Fruit fly (Drosophila melanogaster) whole organism, embryonic: Measurements from ENCODE around the gene Syx8.

Source experiments
- CG10959 ChIP-seq: fragments of 200-800 bp; sonication (Bioruptor generic); IDR thresholded peaks from 2 replicates; pipeline ENCODE4 v1.3.6; 2022; ENCODE audit warnings: missing biosample characterization, missing genetic modification characterization
- CG10979 ChIP-seq: fragments of 200-800 bp; sonication (Bioruptor generic); optimal IDR thresholded peaks from 2 replicates; lab custom pipeline; 2018; ENCODE audit warnings: missing biosample characterization, mild to moderate bottlenecking, missing genetic modification characterization, moderate library complexity
- CG11504 ChIP-seq: fragments of 200-800 bp; sonication (Bioruptor generic); optimal IDR thresholded peaks from 3 replicates; lab custom pipeline; 2019; ENCODE audit warnings: missing biosample characterization, mild to moderate bottlenecking, missing genetic modification characterization, moderate library complexity
- CG11696 ChIP-seq: fragments of 200-800 bp; sonication (Bioruptor generic); IDR thresholded peaks from 2 replicates; pipeline ENCODE4 v1.3.6; 2022; ENCODE audit warnings: missing biosample characterization, missing genetic modification characterization
- CG12155 ChIP-seq: fragments of 200-800 bp; sonication (Bioruptor generic); optimal IDR thresholded peaks from 3 replicates; lab custom pipeline; 2016; ENCODE audit warnings: missing biosample characterization, missing genetic modification characterization
- CG13123 ChIP-seq: fragments of 200-800 bp; sonication (Bioruptor generic); optimal IDR thresholded peaks from 2 replicates; lab custom pipeline; 2016; ENCODE audit warnings: missing biosample characterization, missing genetic modification characterization
- CG13296 ChIP-seq: fragments of 200-800 bp; sonication (Bioruptor generic); optimal IDR thresholded peaks from 3 replicates; lab custom pipeline; 2018; ENCODE audit warnings: missing biosample characterization, mild to moderate bottlenecking, missing genetic modification characterization
- CG14860 ChIP-seq: fragments of 200-800 bp; sonication (Bioruptor generic); IDR thresholded peaks from 3 replicates; pipeline ENCODE4 v1.3.6; 2022; ENCODE audit warnings: missing biosample characterization, missing genetic modification characterization; ENCODE audit not compliant: partially characterized antibody
- CG15601 ChIP-seq: fragments of 200-800 bp; sonication (Bioruptor generic); optimal IDR thresholded peaks from 3 replicates; lab custom pipeline; 2019; ENCODE audit warnings: missing biosample characterization, mild to moderate bottlenecking, missing genetic modification characterization, moderate library complexity
- CG15696 ChIP-seq: fragments of 200-800 bp; sonication (Bioruptor generic); optimal IDR thresholded peaks from 2 replicates; lab custom pipeline; 2019; ENCODE audit warnings: missing biosample characterization, mild to moderate bottlenecking, missing genetic modification characterization, moderate library complexity
- CG1602 ChIP-seq: fragments of 200-800 bp; sonication (Bioruptor generic); optimal IDR thresholded peaks from 3 replicates; lab custom pipeline; 2016; ENCODE audit warnings: missing biosample characterization, missing genetic modification characterization
- CG17359 ChIP-seq: fragments of 200-800 bp; sonication (Bioruptor generic); optimal IDR thresholded peaks from 3 replicates; lab custom pipeline; 2018; ENCODE audit warnings: missing biosample characterization, mild to moderate bottlenecking, missing genetic modification characterization, moderate library complexity
- CG17912 ChIP-seq: fragments of 200-800 bp; sonication (Bioruptor generic); optimal IDR thresholded peaks from 2 replicates; lab custom pipeline; 2018; ENCODE audit warnings: missing biosample characterization, mild to moderate bottlenecking, missing genetic modification characterization
- CG18476 ChIP-seq: fragments of 200-800 bp; sonication (Bioruptor generic); optimal IDR thresholded peaks from 2 replicates; lab custom pipeline; 2016; ENCODE audit warnings: missing biosample characterization, mild to moderate bottlenecking, missing genetic modification characterization
- CG2120 ChIP-seq: fragments of 200-800 bp; sonication (Bioruptor generic); optimal IDR thresholded peaks from 3 replicates; lab custom pipeline; 2016; ENCODE audit warnings: missing biosample characterization, missing genetic modification characterization
- CG3847 ChIP-seq: fragments of 200-800 bp; sonication (Bioruptor generic); IDR thresholded peaks from 2 replicates; pipeline ENCODE4 v1.3.6; 2022; ENCODE audit warnings: missing biosample characterization, missing genetic modification characterization
- CG4404 ChIP-seq: fragments of 200-800 bp; sonication (Bioruptor generic); IDR thresholded peaks from 2 replicates; pipeline ENCODE4 v1.3.6; 2022; ENCODE audit warnings: missing biosample characterization, missing genetic modification characterization
- CG4707 ChIP-seq: fragments of 200-800 bp; sonication (Bioruptor generic); optimal IDR thresholded peaks from 2 replicates; lab custom pipeline; 2018; ENCODE audit warnings: missing biosample characterization, mild to moderate bottlenecking, missing genetic modification characterization, moderate library complexity
- CG6689 ChIP-seq: fragments of 200-800 bp; sonication (Bioruptor generic); IDR thresholded peaks from 2 replicates; pipeline ENCODE4 v1.3.6; 2022; ENCODE audit warnings: missing biosample characterization, missing genetic modification characterization
- CG8388 ChIP-seq: fragments of 200-800 bp; sonication (Bioruptor generic); optimal IDR thresholded peaks from 2 replicates; lab custom pipeline; 2019; ENCODE audit warnings: missing biosample characterization, mild to moderate bottlenecking, missing genetic modification characterization, moderate library complexity
- CG8478 ChIP-seq: fragments of >200 bp; optimal IDR thresholded peaks from 2 replicates; lab custom pipeline; 2018
- CG9437 ChIP-seq: fragments of 200-800 bp; sonication (Bioruptor generic); optimal IDR thresholded peaks from 2 replicates; lab custom pipeline; 2018; ENCODE audit warnings: missing biosample characterization, mild to moderate bottlenecking, missing genetic modification characterization
- CoRest ChIP-seq: fragments of 200-800 bp; sonication (Bioruptor generic); optimal IDR thresholded peaks from 3 replicates; lab custom pipeline; 2018; ENCODE audit warnings: missing biosample characterization, mild to moderate bottlenecking, missing genetic modification characterization, moderate library complexity
- Doc2 ChIP-seq: fragments of 200-800 bp; sonication (Bioruptor generic); IDR thresholded peaks from 2 replicates; pipeline ENCODE4 v1.3.6; 2022; ENCODE audit warnings: missing biosample characterization, missing genetic modification characterization
- Fer2 ChIP-seq: fragments of 200-800 bp; sonication (Bioruptor generic); optimal IDR thresholded peaks from 2 replicates; lab custom pipeline; 2018; ENCODE audit warnings: missing biosample characterization, mild to moderate bottlenecking, missing genetic modification characterization, moderate library complexity
- Mes4 ChIP-seq: fragments of 200-800 bp; sonication (Bioruptor generic); optimal IDR thresholded peaks from 2 replicates; lab custom pipeline; 2016; ENCODE audit warnings: missing biosample characterization, missing genetic modification characterization
- NFAT ChIP-seq: fragments of 200-800 bp; sonication (Bioruptor generic); IDR thresholded peaks from 2 replicates; pipeline ENCODE4 v1.3.6; 2022; ENCODE audit warnings: missing biosample characterization, missing genetic modification characterization
- Oaz ChIP-seq: fragments of 200-800 bp; sonication (Bioruptor generic); IDR thresholded peaks from 2 replicates; pipeline ENCODE4 v1.3.6; 2022; ENCODE audit warnings: missing biosample characterization, missing genetic modification characterization
- Oli ChIP-seq: fragments of 200-800 bp; sonication (Bioruptor generic); optimal IDR thresholded peaks from 2 replicates; lab custom pipeline; 2018; ENCODE audit warnings: missing biosample characterization, mild to moderate bottlenecking, missing genetic modification characterization, moderate library complexity
- Pdp1 ChIP-seq, 2 experiments: fragments of 200-800 bp; sonication (Bioruptor generic); optimal IDR thresholded peaks; 3 replicates each; lab custom pipeline; 2016; ENCODE audit warnings: missing biosample characterization in 2 of 2, missing genetic modification characterization in 2 of 2, mild to moderate bottlenecking in 1 of 2, moderate library complexity in 1 of 2
- Rx ChIP-seq: fragments of 200-800 bp; sonication (Bioruptor generic); IDR thresholded peaks from 2 replicates; pipeline ENCODE4 v1.3.6; 2022; ENCODE audit warnings: missing biosample characterization, missing genetic modification characterization
- Sox102F ChIP-seq: fragments of 200-800 bp; sonication (Bioruptor generic); optimal IDR thresholded peaks from 2 replicates; lab custom pipeline; 2018; ENCODE audit warnings: missing biosample characterization, mild to moderate bottlenecking, missing genetic modification characterization, moderate library complexity
- Sry-δ ChIP-seq: fragments of 200-800 bp; sonication (Bioruptor generic); optimal IDR thresholded peaks from 2 replicates; lab custom pipeline; 2016; ENCODE audit warnings: missing biosample characterization, missing genetic modification characterization
- Vsx1 ChIP-seq: fragments of 200-800 bp; sonication (Bioruptor generic); optimal IDR thresholded peaks from 2 replicates; lab custom pipeline; 2017; ENCODE audit warnings: missing biosample characterization, mild to moderate bottlenecking, missing genetic modification characterization, missing genetic modification reagents
- amos ChIP-seq: fragments of 200-800 bp; sonication (Bioruptor generic); IDR thresholded peaks from 2 replicates; pipeline ENCODE4 v1.3.6; 2022; ENCODE audit warnings: missing biosample characterization, missing genetic modification characterization; ENCODE audit not compliant: partially characterized antibody
- ase ChIP-seq: fragments of 200-800 bp; sonication (Bioruptor generic); IDR thresholded peaks from 3 replicates; pipeline ENCODE4 v1.3.6; 2022; ENCODE audit warnings: missing biosample characterization, missing genetic modification characterization
- bsh ChIP-seq, 2 experiments: fragments of 200-800 bp; sonication (Bioruptor generic); optimal IDR thresholded peaks; 2 replicates each; lab custom pipeline; 2017 to 2018; ENCODE audit warnings: mild to moderate bottlenecking in 2 of 2, missing biosample characterization in 2 of 2, missing genetic modification characterization in 2 of 2, moderate library complexity in 1 of 2
- exex ChIP-seq: fragments of 200-800 bp; sonication (Bioruptor generic); optimal IDR thresholded peaks from 4 replicates; lab custom pipeline; 2018; ENCODE audit warnings: missing biosample characterization, mild to moderate bottlenecking, missing genetic modification characterization, moderate library complexity
- gem ChIP-seq: fragments of 200-800 bp; sonication (Bioruptor generic); optimal IDR thresholded peaks from 2 replicates; lab custom pipeline; 2019; ENCODE audit warnings: missing biosample characterization, mild to moderate bottlenecking, missing genetic modification characterization, moderate library complexity
- ham ChIP-seq: fragments of 200-800 bp; sonication (Bioruptor generic); IDR thresholded peaks from 2 replicates; pipeline ENCODE4 v1.3.6; 2022; ENCODE audit warnings: missing biosample characterization, missing genetic modification characterization
- ken ChIP-seq: fragments of 200-800 bp; sonication (Bioruptor generic); IDR thresholded peaks from 3 replicates; pipeline ENCODE4 v1.3.6; 2022; ENCODE audit warnings: missing biosample characterization, missing genetic modification characterization
- kni ChIP-seq: fragments of 200-800 bp; sonication (Bioruptor generic); optimal IDR thresholded peaks from 3 replicates; lab custom pipeline; 2017; ENCODE audit warnings: mild to moderate bottlenecking, missing biosample characterization, missing genetic modification reagents, missing genetic modification characterization
- lola ChIP-seq, 3 experiments: fragments of >200 bp in 2 of 3; fragments of 200-800 bp in 1 of 3; sonication (Bioruptor generic) in 1 of 3; optimal IDR thresholded peaks; 2 replicates each; lab custom pipeline; 2017 to 2019; ENCODE audit warnings: missing biosample characterization in 3 of 3, missing genetic modification characterization in 3 of 3, mild to moderate bottlenecking in 1 of 3, moderate library complexity in 1 of 3
- nerfin-2 ChIP-seq: fragments of 200-800 bp; sonication (Bioruptor generic); IDR thresholded peaks from 2 replicates; pipeline ENCODE4 v1.3.6; 2022; ENCODE audit warnings: missing biosample characterization, missing genetic modification characterization; ENCODE audit not compliant: partially characterized antibody
- rib ChIP-seq: fragments of 200-800 bp; sonication (Bioruptor generic); IDR thresholded peaks from 2 replicates; pipeline ENCODE4 v1.3.6; 2022; ENCODE audit warnings: missing biosample characterization, missing genetic modification characterization
- sisA ChIP-seq: fragments of 200-800 bp; sonication (Bioruptor generic); IDR thresholded peaks from 2 replicates; pipeline ENCODE4 v1.3.6; 2022; ENCODE audit warnings: missing biosample characterization, missing genetic modification characterization
- tin ChIP-seq: fragments of 200-800 bp; sonication (Bioruptor generic); optimal IDR thresholded peaks from 3 replicates; lab custom pipeline; 2016; ENCODE audit warnings: missing biosample characterization, missing genetic modification characterization
- trem ChIP-seq: fragments of 200-800 bp; optimal IDR thresholded peaks from 3 replicates; lab custom pipeline; 2019; ENCODE audit warnings: missing biosample characterization, mild to moderate bottlenecking, missing genetic modification characterization, moderate library complexity
- unpg ChIP-seq: fragments of 200-800 bp; sonication (Bioruptor generic); optimal IDR thresholded peaks from 3 replicates; lab custom pipeline; 2018; ENCODE audit warnings: missing biosample characterization, mild to moderate bottlenecking, missing genetic modification characterization, moderate library complexity

The Syx8 gene

dm6 chr3L:16582678-16583315 lies 4.1 kb downstream of the Syx8 start, which contains the start of gene Rpn12 (continued):
- peak; percentile 7 for TF ChIP-seq Mes4
- no peak for TF ChIP-seq CG4707 (GFP tag; lab: Kevin White, UChicago)
- TF ChIP-seq CG2120 (GFP tag; lab: Kevin White, UChicago), result peak; percentile 65
- no peak for TF ChIP-seq ham (GFP tag; lab: Robert Waterston, UW)
- TF ChIP-seq rib (GFP tag; lab: Robert Waterston, UW), result 0 out of 2 replicates have a peak, but pooled peaks have one; percentile 21
- TF ChIP-seq CG15696 (tag; lab: Kevin White, UChicago), result no peak
- no peak for TF ChIP-seq Sox102F (GFP tag; lab: Kevin White, UChicago)
- no peak for TF ChIP-seq CG11504 (tag; lab: Kevin White, UChicago)
- no peak for TF ChIP-seq CG9437 (GFP tag; lab: Kevin White, UChicago)
- TF ChIP-seq CG8388 (GFP tag; lab: Kevin White, UChicago), result no peak
- no peak for TF ChIP-seq Oli (tag; lab: Kevin White, UChicago)
- peak in 1 of 2 experiments; percentile 1 for TF ChIP-seq bsh (GFP tag; optimal IDR thresholded peaks at IDR 0.05; lab: Kevin White, UChicago)
- no peak for TF ChIP-seq CG15601 (tag; lab: Kevin White, UChicago)
- peak; percentile 47 for TF ChIP-seq CoRest
- TF ChIP-seq Pdp1 (GFP tag; optimal IDR thresholded peaks at IDR 0.05; lab: Kevin White, UChicago), result peak; percentile 9 to 26
- TF ChIP-seq Doc2 (GFP tag; lab: Robert Waterston, UW), result no peak
- peak; percentile 60 for TF ChIP-seq CG13296
- TF ChIP-seq CG3847 (GFP tag; lab: Robert Waterston, UW), result peak; percentile 14; the same call in 1 of the 2 replicates
- peak; percentile 22 for TF ChIP-seq CG12155 (GFP tag; lab: Kevin White, UChicago)
- peak; percentile 14 for TF ChIP-seq CG17359 (tag; lab: Kevin White, UChicago)
- no peak for TF ChIP-seq CG4404 (GFP tag; lab: Robert Waterston, UW)
- TF ChIP-seq lola (GFP tag; optimal IDR thresholded peaks at IDR 0.05; lab: Kevin White, UChicago), result peak in 1 of 3 experiments; percentile 23
- no peak for TF ChIP-seq CG17912 (GFP tag; lab: Kevin White, UChicago)
- TF ChIP-seq tin, result peak; percentile 5
- TF ChIP-seq Rx (GFP tag; lab: Robert Waterston, UW), result no peak
- TF ChIP-seq sisA (GFP tag; lab: Robert Waterston, UW), result no peak
- TF ChIP-seq CG11696 (GFP tag; lab: Robert Waterston, UW), result no peak
- peak; percentile 64 for TF ChIP-seq trem (tag; lab: Kevin White, UChicago)
- peak; percentile 48 for TF ChIP-seq gem
- peak; percentile 5 for TF ChIP-seq Fer2 (tag; lab: Kevin White, UChicago)
- no peak for TF ChIP-seq exex (tag; lab: Kevin White, UChicago)
- no peak for TF ChIP-seq kni (GFP tag; lab: Kevin White, UChicago)
- peak; percentile 90 for TF ChIP-seq Sry-δ (GFP tag; lab: Kevin White, UChicago)
- TF ChIP-seq CG10959 (GFP tag; lab: Robert Waterston, UW), result no peak
- peak; percentile 11 for TF ChIP-seq CG10979 (tag; lab: Kevin White, UChicago)
- no peak for TF ChIP-seq Oaz (GFP tag; lab: Robert Waterston, UW)
- TF ChIP-seq CG8478 (lab: Kevin White, UChicago), result no peak
- peak; percentile 67 for TF ChIP-seq CG14860 (GFP tag; lab: Robert Waterston, UW)
- TF ChIP-seq CG6689 (GFP tag; lab: Robert Waterston, UW), result 0 out of 2 replicates have a peak, but pooled peaks have one; percentile 16
- peak; percentile 20 for TF ChIP-seq unpg (GFP tag; lab: Kevin White, UChicago)
- TF ChIP-seq nerfin-2 (GFP tag; lab: Robert Waterston, UW), result peak; percentile 78
- no peak for TF ChIP-seq ken
- no peak for TF ChIP-seq ase (GFP tag; lab: Robert Waterston, UW)
- TF ChIP-seq CG18476 (GFP tag; lab: Kevin White, UChicago), result no peak
- no peak for TF ChIP-seq CG1602 (GFP tag; lab: Kevin White, UChicago)
- TF ChIP-seq CG13123 (GFP tag; lab: Kevin White, UChicago), result no peak
- no peak for TF ChIP-seq Vsx1 (GFP tag; lab: Kevin White, UChicago)
- TF ChIP-seq amos (GFP tag; lab: Robert Waterston, UW), result peak; percentile 84
- TF ChIP-seq NFAT (GFP tag; lab: Robert Waterston, UW), result peak; percentile 28; the same call in 1 of the 2 replicates
